Fruit fly (Drosophila melanogaster) whole organism, embryonic: Measurements from ENCODE around the gene CG31204.

Experiments used
- Atf3 ChIP-seq: fragments of 200-800 bp; sonication (Bioruptor generic); optimal IDR thresholded peaks from 3 replicates; lab custom pipeline; 2016; ENCODE audit warnings: missing biosample characterization, missing genetic modification characterization
- BEAF-32 ChIP-seq: fragments of 200-800 bp; sonication (Bioruptor generic); optimal IDR thresholded peaks from 3 replicates; lab custom pipeline; 2017; ENCODE audit warnings: missing biosample characterization, missing genetic modification characterization, mild to moderate bottlenecking, moderate library complexity, missing genetic modification reagents
- CG12299 ChIP-seq: fragments of 200-800 bp; sonication (Bioruptor generic); optimal IDR thresholded peaks from 2 replicates; lab custom pipeline; 2018; ENCODE audit warnings: missing biosample characterization, mild to moderate bottlenecking, missing genetic modification characterization
- CG13123 ChIP-seq: fragments of 200-800 bp; sonication (Bioruptor generic); optimal IDR thresholded peaks from 2 replicates; lab custom pipeline; 2016; ENCODE audit warnings: missing biosample characterization, missing genetic modification characterization
- CG13296 ChIP-seq: fragments of 200-800 bp; sonication (Bioruptor generic); optimal IDR thresholded peaks from 3 replicates; lab custom pipeline; 2018; ENCODE audit warnings: missing biosample characterization, mild to moderate bottlenecking, missing genetic modification characterization
- CG14710 ChIP-seq: fragments of 200-800 bp; sonication (Bioruptor generic); optimal IDR thresholded peaks from 3 replicates; lab custom pipeline; 2019; ENCODE audit warnings: missing biosample characterization, mild to moderate bottlenecking, missing genetic modification characterization, moderate library complexity
- CG16863 ChIP-seq: fragments of 200-800 bp; sonication (Bioruptor generic); optimal IDR thresholded peaks from 3 replicates; lab custom pipeline; 2016; ENCODE audit warnings: missing biosample characterization, missing genetic modification characterization
- CG18011 ChIP-seq: fragments of 200-800 bp; sonication (Bioruptor generic); optimal IDR thresholded peaks from 2 replicates; lab custom pipeline; 2017; ENCODE audit warnings: missing biosample characterization, missing genetic modification characterization, mild to moderate bottlenecking, moderate library complexity, missing genotype
- CG18619 ChIP-seq: fragments of 200-800 bp; sonication (Bioruptor generic); optimal IDR thresholded peaks from 3 replicates; lab custom pipeline; 2017; ENCODE audit warnings: missing biosample characterization, mild to moderate bottlenecking, missing genetic modification characterization
- CG3407 ChIP-seq: fragments of 200-800 bp; sonication (Bioruptor generic); optimal IDR thresholded peaks from 2 replicates; lab custom pipeline; 2018; ENCODE audit warnings: missing biosample characterization, mild to moderate bottlenecking, missing genetic modification characterization
- CG34224 ChIP-seq: fragments of 200-800 bp; sonication (Bioruptor generic); IDR thresholded peaks from 3 replicates; pipeline ENCODE4 v1.3.6; 2022; ENCODE audit warnings: missing biosample characterization, missing genetic modification characterization; ENCODE audit not compliant: partially characterized antibody
- CG43689 ChIP-seq: fragments of 200-800 bp; sonication (Bioruptor generic); IDR thresholded peaks from 2 replicates; pipeline ENCODE4 v1.3.6; 2022; ENCODE audit warnings: missing biosample characterization, missing genetic modification characterization
- CG4404 ChIP-seq: fragments of 200-800 bp; sonication (Bioruptor generic); IDR thresholded peaks from 2 replicates; pipeline ENCODE4 v1.3.6; 2022; ENCODE audit warnings: missing biosample characterization, missing genetic modification characterization
- CG4617 ChIP-seq: fragments of 200-800 bp; sonication (Bioruptor generic); optimal IDR thresholded peaks from 3 replicates; lab custom pipeline; 2016; ENCODE audit warnings: missing biosample characterization, missing genetic modification characterization, borderline replicate concordance
- CG6175 ChIP-seq: fragments of 200-800 bp; sonication (Bioruptor generic); IDR thresholded peaks from 3 replicates; pipeline ENCODE4 v1.3.6; 2022; ENCODE audit warnings: missing biosample characterization, missing genetic modification characterization
- CG6813 ChIP-seq: fragments of 200-800 bp; sonication (Bioruptor generic); optimal IDR thresholded peaks from 2 replicates; lab custom pipeline; 2017; ENCODE audit warnings: missing biosample characterization, missing genetic modification characterization, mild to moderate bottlenecking, moderate library complexity, missing genetic modification reagents
- CG7987 ChIP-seq: fragments of 200-800 bp; sonication (Bioruptor generic); optimal IDR thresholded peaks from 2 replicates; lab custom pipeline; 2018; ENCODE audit warnings: missing biosample characterization, mild to moderate bottlenecking, missing genetic modification characterization, moderate library complexity
- CG9797 ChIP-seq: fragments of 200-800 bp; sonication (Bioruptor generic); optimal IDR thresholded peaks from 3 replicates; lab custom pipeline; 2018; ENCODE audit warnings: missing biosample characterization, mild to moderate bottlenecking, missing genetic modification characterization
- CG9876 ChIP-seq: fragments of 200-800 bp; sonication (Bioruptor generic); optimal IDR thresholded peaks from 2 replicates; lab custom pipeline; 2016; ENCODE audit warnings: missing biosample characterization, missing genetic modification characterization
- CoRest ChIP-seq: fragments of 200-800 bp; sonication (Bioruptor generic); optimal IDR thresholded peaks from 3 replicates; lab custom pipeline; 2018; ENCODE audit warnings: missing biosample characterization, mild to moderate bottlenecking, missing genetic modification characterization, moderate library complexity
- CrebB ChIP-seq: fragments of 200-800 bp; sonication (Bioruptor generic); optimal IDR thresholded peaks from 3 replicates; lab custom pipeline; 2018; ENCODE audit warnings: missing biosample characterization, mild to moderate bottlenecking, missing genetic modification characterization
- D ChIP-seq, 2 experiments: fragments of 200-800 bp in 1 of 2; fragments of >200 bp in 1 of 2; sonication (Bioruptor generic) in 1 of 2; optimal IDR thresholded peaks; 2 replicates in 1 of 2; 3 replicates in 1 of 2; lab custom pipeline; 2017; ENCODE audit warnings: mild to moderate bottlenecking in 1 of 2, missing biosample characterization in 1 of 2, missing genetic modification characterization in 1 of 2, missing genetic modification reagents in 1 of 2
- D19B ChIP-seq: fragments of 200-800 bp; sonication (Bioruptor generic); optimal IDR thresholded peaks from 2 replicates; lab custom pipeline; 2017; ENCODE audit warnings: missing biosample characterization, mild to moderate bottlenecking, missing genetic modification characterization
- Deaf1 ChIP-seq: fragments of 200-800 bp; optimal IDR thresholded peaks from 3 replicates; lab custom pipeline; 2019; ENCODE audit warnings: missing biosample characterization, mild to moderate bottlenecking, missing genetic modification characterization, moderate library complexity
- Dip2 ChIP-seq: fragments of 200-800 bp; sonication (Bioruptor generic); IDR thresholded peaks from 2 replicates; pipeline ENCODE4 v1.3.6; 2022; ENCODE audit warnings: missing biosample characterization, missing genetic modification characterization
- E2f1 ChIP-seq: fragments of 200-800 bp; sonication (Bioruptor generic); IDR thresholded peaks from 2 replicates; pipeline ENCODE4 v1.3.6; 2022; ENCODE audit warnings: missing biosample characterization, missing genetic modification characterization
- GATAe ChIP-seq: fragments of 200-800 bp; sonication (Bioruptor generic); conservative IDR thresholded peaks from 2 replicates; pipeline ENCODE4 v1.3.6; 2022; ENCODE audit warnings: missing biosample characterization, missing genetic modification characterization
- Hsf ChIP-seq: fragments of 200-800 bp; sonication (Bioruptor generic); optimal IDR thresholded peaks from 3 replicates; lab custom pipeline; 2016; ENCODE audit warnings: missing biosample characterization, missing genetic modification characterization
- Nf-YA ChIP-seq: fragments of 200-800 bp; sonication (Bioruptor generic); IDR thresholded peaks from 2 replicates; pipeline ENCODE4 v1.3.6; 2022; ENCODE audit warnings: missing biosample characterization, missing genetic modification characterization
- Xbp1 ChIP-seq: fragments of 200-800 bp; sonication (Bioruptor generic); optimal IDR thresholded peaks from 3 replicates; lab custom pipeline; 2016; ENCODE audit warnings: missing biosample characterization, mild to moderate bottlenecking, missing genetic modification characterization
- Xrp1 ChIP-seq: fragments of 200-800 bp; sonication (Bioruptor generic); IDR thresholded peaks from 2 replicates; pipeline ENCODE4 v1.3.6; 2022; ENCODE audit warnings: missing biosample characterization, missing genetic modification characterization
- ase ChIP-seq: fragments of 200-800 bp; sonication (Bioruptor generic); IDR thresholded peaks from 3 replicates; pipeline ENCODE4 v1.3.6; 2022; ENCODE audit warnings: missing biosample characterization, missing genetic modification characterization
- cato ChIP-seq: fragments of 200-800 bp; sonication (Bioruptor generic); optimal IDR thresholded peaks from 2 replicates; lab custom pipeline; 2016; ENCODE audit warnings: missing biosample characterization, missing genetic modification characterization, borderline replicate concordance
- croc ChIP-seq: fragments of 200-800 bp; sonication (Bioruptor generic); conservative IDR thresholded peaks from 3 replicates; pipeline ENCODE4 v1.3.6; 2022; ENCODE audit warnings: missing biosample characterization, missing genetic modification characterization
- dmrt99B ChIP-seq: fragments of 200-800 bp; sonication (Bioruptor generic); optimal IDR thresholded peaks from 2 replicates; lab custom pipeline; 2018; ENCODE audit warnings: missing biosample characterization, mild to moderate bottlenecking, missing genetic modification characterization, moderate library complexity
- fd96Cb ChIP-seq: fragments of 200-800 bp; sonication (Bioruptor generic); optimal IDR thresholded peaks from 2 replicates; lab custom pipeline; 2018; ENCODE audit warnings: missing biosample characterization, mild to moderate bottlenecking, missing genetic modification characterization, moderate library complexity
- ftz-f1 ChIP-seq: fragments of 200-800 bp; sonication (Bioruptor generic); optimal IDR thresholded peaks from 2 replicates; lab custom pipeline; 2016; ENCODE audit warnings: missing biosample characterization, missing genetic modification characterization
- fu2 ChIP-seq: fragments of 200-800 bp; sonication (Bioruptor generic); optimal IDR thresholded peaks from 2 replicates; lab custom pipeline; 2016; ENCODE audit warnings: missing biosample characterization, missing genetic modification characterization
- gce ChIP-seq: fragments of 200-800 bp; sonication (Bioruptor generic); IDR thresholded peaks from 3 replicates; pipeline ENCODE4 v1.3.6; 2022; ENCODE audit warnings: missing biosample characterization, missing genetic modification characterization
- gfzf ChIP-seq: fragments of 200-800 bp; sonication (Bioruptor generic); optimal IDR thresholded peaks from 2 replicates; lab custom pipeline; 2016; ENCODE audit warnings: missing biosample characterization, mild to moderate bottlenecking, missing genetic modification characterization, moderate library complexity
- gsb-n ChIP-seq: fragments of 200-800 bp; sonication (Bioruptor generic); optimal IDR thresholded peaks from 3 replicates; lab custom pipeline; 2018; ENCODE audit warnings: missing biosample characterization, mild to moderate bottlenecking, missing genetic modification characterization
- hb ChIP-seq: fragments of 200-800 bp; sonication (Bioruptor generic); IDR thresholded peaks from 3 replicates; pipeline ENCODE4 v1.3.6; 2022; ENCODE audit warnings: missing biosample characterization, missing genetic modification characterization; ENCODE audit not compliant: partially characterized antibody
- kah ChIP-seq: fragments of 200-800 bp; sonication (Bioruptor generic); optimal IDR thresholded peaks from 2 replicates; lab custom pipeline; 2018; ENCODE audit warnings: missing biosample characterization, mild to moderate bottlenecking, missing genetic modification characterization
- knrl ChIP-seq: fragments of 200-800 bp; sonication (Bioruptor generic); IDR thresholded peaks from 3 replicates; pipeline ENCODE4 v1.3.6; 2022; ENCODE audit warnings: missing biosample characterization, missing genetic modification characterization; ENCODE audit not compliant: partially characterized antibody
- p53 ChIP-seq: fragments of 200-800 bp; sonication (Bioruptor generic); optimal IDR thresholded peaks from 2 replicates; lab custom pipeline; 2016; ENCODE audit warnings: missing biosample characterization, missing genetic modification characterization
- pb ChIP-seq: fragments of 200-800 bp; sonication (Bioruptor generic); optimal IDR thresholded peaks from 3 replicates; lab custom pipeline; 2016; ENCODE audit warnings: missing biosample characterization, missing genetic modification characterization
- row ChIP-seq: fragments of 200-800 bp; sonication (Bioruptor generic); IDR thresholded peaks from 3 replicates; pipeline ENCODE4 v1.3.6; 2022; ENCODE audit warnings: missing biosample characterization, missing genetic modification characterization
- salm ChIP-seq: fragments of 200-800 bp; sonication (Bioruptor generic); optimal IDR thresholded peaks from 2 replicates; lab custom pipeline; 2018; ENCODE audit warnings: missing biosample characterization, mild to moderate bottlenecking, missing genetic modification characterization
- sens ChIP-seq: fragments of 200-800 bp; sonication (Bioruptor generic); peaks from one replicate; lab custom pipeline; 2016; ENCODE audit warnings: missing biosample characterization, missing genetic modification characterization

The CG31204 gene

DNA sequence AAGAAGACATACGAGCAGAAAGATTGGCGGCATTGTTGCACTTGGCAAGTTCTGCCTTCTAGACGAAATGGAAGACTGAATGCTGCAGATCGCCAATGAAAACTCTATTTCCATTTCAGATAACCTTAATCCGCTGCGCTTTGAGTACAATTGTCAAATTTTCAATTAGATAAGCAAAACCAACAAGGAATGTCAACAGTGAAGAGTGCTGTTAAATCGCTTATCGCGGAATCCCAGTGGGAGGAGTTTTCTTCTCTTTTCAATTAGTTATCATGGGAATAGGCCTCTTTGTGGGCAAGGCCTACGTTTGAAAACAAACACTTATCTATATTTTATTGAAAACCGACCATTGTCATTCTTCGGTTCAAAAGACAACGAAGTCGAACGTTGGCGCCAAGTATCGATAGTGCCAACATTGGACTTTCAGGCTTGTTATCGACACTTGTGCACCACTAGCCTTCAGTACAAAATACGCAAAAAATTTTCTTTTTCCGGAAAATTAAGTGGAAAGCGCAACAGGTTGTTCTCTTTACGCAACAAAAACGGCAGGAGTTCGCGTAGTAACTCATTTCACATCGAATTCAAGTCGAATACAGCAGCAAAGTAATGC, 2.0 kb upstream of the CG31204 start, which contains the start of the genes Ugt35D1 and Gcn2 (continued):
- TF ChIP-seq Xrp1 (GFP tag; lab: Robert Waterston, UW) (peak; percentile 84), CG12299 (no peak), CG43689 (no peak), GATAe (GFP tag; lab: Robert Waterston, UW) (no peak), CrebB (tag; lab: Kevin White, UChicago) (no peak), CoRest (no peak), salm (tag; lab: Kevin White, UChicago) (no peak), gfzf (no peak), CG13123 (GFP tag; lab: Kevin White, UChicago) (no peak), E2f1 (GFP tag; lab: Robert Waterston, UW) (peak; percentile 27; the same call in 1 of the 2 replicates), fd96Cb (tag; lab: Kevin White, UChicago) (peak; percentile 25), CG14710 (tag; lab: Kevin White, UChicago) (peak; percentile 64), croc (GFP tag; lab: Robert Waterston, UW) (no peak), CG18011 (GFP tag; lab: Kevin White, UChicago) (no peak), CG3407 (peak; percentile 75), CG18619 (GFP tag; lab: Kevin White, UChicago) (no peak), CG4404 (GFP tag; lab: Robert Waterston, UW) (no peak), dmrt99B (tag; lab: Kevin White, UChicago) (no peak), Nf-YA (GFP tag; lab: Robert Waterston, UW) (peak; percentile 60), ase (GFP tag; lab: Robert Waterston, UW) (peak; percentile 31; the same call in 1 of the 3 replicates), CG34224 (GFP tag; lab: Robert Waterston, UW) (peak; percentile 75), cato (GFP tag; lab: Kevin White, UChicago) (no peak), sens (peak; percentile 94), CG6175 (GFP tag; lab: Robert Waterston, UW) (no peak), Atf3 (GFP tag; lab: Kevin White, UChicago) (no peak), BEAF-32 (GFP tag; lab: Kevin White, UChicago) (peak; percentile 71), row (no peak), CG9876 (peak; percentile 0), Deaf1 (tag; lab: Kevin White, UChicago) (no peak), Dip2 (no peak), Xbp1 (GFP tag; lab: Kevin White, UChicago) (no peak), hb (GFP tag; lab: Robert Waterston, UW) (no peak), gsb-n (tag; lab: Kevin White, UChicago) (no peak), CG7987 (GFP tag; lab: Kevin White, UChicago) (peak; percentile 69), Hsf (GFP tag; lab: Kevin White, UChicago) (peak; percentile 19), ftz-f1 (no peak), gce (GFP tag; lab: Robert Waterston, UW) (peak; percentile 77; the same call in 2 of the 3 replicates), p53 (GFP tag; lab: Kevin White, UChicago) (no peak), CG6813 (GFP tag; lab: Kevin White, UChicago) (peak; percentile 89), CG9797 (GFP tag; lab: Kevin White, UChicago) (peak; percentile 0), D (optimal IDR thresholded peaks at IDR 0.05; lab: Kevin White, UChicago) (no peak), D (GFP tag; optimal IDR thresholded peaks at IDR 0.05; lab: Kevin White, UChicago) (peak; percentile 63), kah (peak; percentile 17), fu2 (no peak), CG4617 (GFP tag; lab: Kevin White, UChicago) (peak; percentile 48), knrl (peak; percentile 55; the same call in 2 of the 3 replicates), D19B (GFP tag; lab: Kevin White, UChicago) (no peak), pb (GFP tag; lab: Kevin White, UChicago) (no peak), CG16863 (GFP tag; lab: Kevin White, UChicago) (peak; percentile 51), CG13296 (GFP tag; lab: Kevin White, UChicago) (peak; percentile 29)
